Worm (Caenorhabditis elegans): ENCODE data around the gene str-238.

The str-238 gene

DNA sequence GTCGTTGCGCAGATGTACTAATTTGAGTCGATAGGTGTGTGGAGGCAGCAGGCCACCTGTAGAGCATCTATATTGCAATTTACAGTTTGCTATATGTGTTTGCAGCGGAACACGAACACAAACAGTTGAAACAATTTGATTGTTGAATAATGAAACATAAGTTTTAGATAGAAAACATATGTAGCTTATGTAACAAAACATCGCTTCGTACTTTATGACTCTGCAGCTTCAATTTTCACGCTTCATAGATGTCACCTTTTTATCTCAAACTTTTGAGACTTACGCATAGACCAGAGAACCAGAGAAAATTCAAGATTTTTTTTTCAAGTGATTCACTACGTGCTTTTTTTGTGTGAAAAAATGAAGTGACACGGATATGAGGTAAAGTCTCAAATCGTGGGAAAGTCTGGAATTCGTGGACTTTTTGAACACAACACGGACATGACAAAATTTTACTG, 40.9 kb upstream of the str-238 start, which contains the start of gene fbxb-72 (continued):
- TF ChIP-seq ZK546.5 (tag; optimal IDR thresholded peaks at IDR 0.05) (no peak), Y48G9A.11 (GFP tag; IDR thresholded peaks at IDR 0.05) (0 out of 2 replicates have a peak, but pooled peaks have one; percentile 14), lim-7 (GFP tag; IDR thresholded peaks at IDR 0.05) (0 out of 2 replicates have a peak, but pooled peaks have one; percentile 19), nhr-42 (GFP tag; IDR thresholded peaks at IDR 0.05) (peak; percentile 89), lsy-2 (tag; optimal IDR thresholded peaks at IDR 0.05) (peak; percentile 76 to 84), lin-38 (GFP tag; IDR thresholded peaks at IDR 0.05) (peak; percentile 58), unc-62 (GFP tag; optimal IDR thresholded peaks at IDR 0.05 in 1 of 2) (peak in 1 of 2 experiments; percentile 80), unc-62 (tag; optimal IDR thresholded peaks at IDR 0.05) (no peak), egl-43 (GFP tag; IDR thresholded peaks at IDR 0.05) (no peak), mxl-2 (GFP tag; conservative IDR thresholded peaks at IDR 0.05) (peak; percentile 24; the same call in 1 of the 2 replicates), jun-1 (tag; optimal IDR thresholded peaks at IDR 0.05) (no peak), gei-8 (GFP tag; optimal IDR thresholded peaks at IDR 0.05) (peak; percentile 13), lin-15B (tag; optimal IDR thresholded peaks at IDR 0.05) (no peak), dmd-8 (GFP tag; IDR thresholded peaks at IDR 0.05) (no peak), lin-13 (GFP tag; optimal IDR thresholded peaks at IDR 0.05) (peak; percentile 14), ceh-32 (tag; optimal IDR thresholded peaks at IDR 0.05; ENCODE audit: poor library complexity) (no peak), ztf-7 (tag; optimal IDR thresholded peaks at IDR 0.05) (peak; percentile 66), pha-4 (GFP tag; IDR thresholded peaks at IDR 0.05) (peak; percentile 67; the same call in 1 of the 2 replicates), pha-4 (tag; optimal IDR thresholded peaks at IDR 0.05) (no peak), fkh-10 (GFP tag; optimal IDR thresholded peaks at IDR 0.05) (no peak), nhr-10 (tag; optimal IDR thresholded peaks at IDR 0.05) (peak; percentile 96), hlh-11 (tag; optimal IDR thresholded peaks at IDR 0.05) (peak; percentile 63), Y5F2A.4 (GFP tag; optimal IDR thresholded peaks at IDR 0.05) (peak; percentile 33), spr-1 (tag; optimal IDR thresholded peaks at IDR 0.05) (peak; percentile 92), snpc-1.2 (GFP tag; IDR thresholded peaks at IDR 0.05) (peak; percentile 58; the same call in 1 of the 2 replicates), daf-8 (GFP tag; IDR thresholded peaks at IDR 0.05) (no peak), zip-2 (tag; optimal IDR thresholded peaks at IDR 0.05) (peak; percentile 83), spr-3 (GFP tag; optimal IDR thresholded peaks at IDR 0.05) (peak; percentile 22), mes-2 (tag; optimal IDR thresholded peaks at IDR 0.05; ENCODE audit: poor library complexity, severe bottlenecking) (peak; percentile 86), daf-12 (tag; optimal IDR thresholded peaks at IDR 0.05) (no peak)

ce11 chrV:724470-724890, 40.4 kb upstream of the str-238 start:
- TF ChIP-seq T26A8.4 (GFP tag; IDR thresholded peaks at IDR 0.05) = no peak; the same call in 1 of the 2 replicates
- TF ChIP-seq Y5F2A.4 (GFP tag; optimal IDR thresholded peaks at IDR 0.05) = no peak
- TF ChIP-seq lsy-2 (tag; optimal IDR thresholded peaks at IDR 0.05) = peak in 1 of 2 experiments; percentile 11
- TF ChIP-seq pqm-1 (tag; optimal IDR thresholded peaks at IDR 0.05) = no peak
- TF ChIP-seq sdz-12 (GFP tag; optimal IDR thresholded peaks at IDR 0.05) = no peak
- 0 out of 2 replicates have a peak, but pooled peaks have one; percentile 31 for TF ChIP-seq dmd-9 (GFP tag; IDR thresholded peaks at IDR 0.05)
- TF ChIP-seq daf-12 (tag; optimal IDR thresholded peaks at IDR 0.05) = no peak
- TF ChIP-seq madf-5 (GFP tag; IDR thresholded peaks at IDR 0.05) = no peak
- TF ChIP-seq set-16 (GFP tag; IDR thresholded peaks at IDR 0.05) = peak; percentile 87
- no peak for TF ChIP-seq nhr-76 (tag; optimal IDR thresholded peaks at IDR 0.05)
- TF ChIP-seq aha-1 (tag) = peak; percentile 92
- TF ChIP-seq madf-9 (GFP tag; conservative IDR thresholded peaks at IDR 0.05) = no peak
- no peak for TF ChIP-seq nhr-102 (tag; optimal IDR thresholded peaks at IDR 0.05)
- TF ChIP-seq nhr-28 (tag; optimal IDR thresholded peaks at IDR 0.05) = no peak
- 0 out of 2 replicates have a peak, but pooled peaks have one; percentile 26 for TF ChIP-seq lim-7 (GFP tag; IDR thresholded peaks at IDR 0.05)
